Worm (Caenorhabditis elegans) whole organism, L4 larva: ENCODE results near the gene C29E4.15.
A peak's percentile ranks its signal among the peaks of the same experiment; 100 is the strongest.

Experiments used
- D1046.2 ChIP-seq: fragments of 200-800 bp; sonication (Bioruptor generic); IDR thresholded peaks from 2 replicates; pipeline ENCODE4 v1.3.6; 2022; ENCODE audit warnings: missing genetic modification characterization, missing compliant biosample characterization
- F26F4.8 ChIP-seq: fragments of 200-800 bp; sonication (Bioruptor generic); conservative IDR thresholded peaks from 2 replicates; pipeline ENCODE4 v1.3.6; 2022; ENCODE audit warnings: missing genetic modification characterization, missing compliant biosample characterization
- aha-1 ChIP-seq: fragments of 150-350 bp; peaks from one replicate; lab custom pipeline; 2014; ENCODE audit warnings: missing biosample characterization, missing genetic modification characterization
- arid-1 ChIP-seq: fragments of 200-800 bp; sonication (Bioruptor generic); conservative IDR thresholded peaks from 2 replicates; pipeline ENCODE4 v1.3.6; 2022; ENCODE audit warnings: missing genetic modification reagents, missing genetic modification characterization, missing compliant biosample characterization
- attf-4 ChIP-seq: sonication (generic microtip); optimal IDR thresholded peaks from 3 replicates; lab custom pipeline; 2017; ENCODE audit warnings: missing biosample characterization, missing genetic modification characterization
- ctbp-1 ChIP-seq: fragments of 200-800 bp; sonication (Bioruptor generic); IDR thresholded peaks from 2 replicates; pipeline ENCODE4 v1.3.6; 2022; ENCODE audit warnings: missing genetic modification reagents, missing genetic modification characterization, missing compliant biosample characterization
- daf-16 ChIP-seq, 3 experiments: sonication (generic microtip); optimal IDR thresholded peaks; 2 replicates each; lab custom pipeline; 2016 to 2017; ENCODE audit warnings: missing genetic modification characterization in 3 of 3, missing genetic modification reagents in 3 of 3, mild to moderate bottlenecking in 2 of 3, missing compliant biosample characterization in 2 of 3, missing biosample characterization in 1 of 3, moderate library complexity in 1 of 3
- daf-19 ChIP-seq: fragments of 200-800 bp; sonication (Bioruptor generic); conservative IDR thresholded peaks from 2 replicates; pipeline ENCODE4 v1.3.6; 2022; ENCODE audit warnings: missing genetic modification characterization, missing compliant biosample characterization
- dpl-1 ChIP-seq: fragments of 150-350 bp; optimal IDR thresholded peaks from 2 replicates; lab custom pipeline; 2014; ENCODE audit warnings: missing biosample characterization, missing genetic modification reagents, missing genetic modification characterization
- duxl-1 ChIP-seq: sonication (generic microtip); optimal IDR thresholded peaks from 2 replicates; lab custom pipeline; 2016; ENCODE audit warnings: mild to moderate bottlenecking, missing genetic modification characterization, moderate library complexity, missing compliant biosample characterization; ENCODE audit not compliant: poor library complexity
- dve-1 ChIP-seq: sonication (generic microtip); optimal IDR thresholded peaks from 2 replicates; lab custom pipeline; 2017; ENCODE audit warnings: antibody characterized with exemption, mild to moderate bottlenecking, missing genetic modification characterization, missing compliant biosample characterization; ENCODE audit not compliant: insufficient read depth
- gei-8 ChIP-seq: fragments of 200-800 bp; sonication (Bioruptor generic); optimal IDR thresholded peaks from 2 replicates; lab custom pipeline; 2018; ENCODE audit warnings: mild to moderate bottlenecking, missing genetic modification characterization, missing compliant biosample characterization
- hlh-11 ChIP-seq: fragments of 200-800 bp; sonication (Bioruptor generic); optimal IDR thresholded peaks from 2 replicates; lab custom pipeline; 2018; ENCODE audit warnings: mild to moderate bottlenecking, missing genetic modification characterization, missing compliant biosample characterization
- hlh-30 ChIP-seq: sonication (generic microtip); optimal IDR thresholded peaks from 2 replicates; lab custom pipeline; 2017; ENCODE audit warnings: antibody characterized with exemption, mild to moderate bottlenecking, missing genetic modification characterization, missing compliant biosample characterization; ENCODE audit not compliant: insufficient read depth
- hmg-1.1 ChIP-seq: fragments of 200-800 bp; sonication (Bioruptor generic); IDR thresholded peaks from 2 replicates; pipeline ENCODE4 v1.3.6; 2022; ENCODE audit warnings: missing genetic modification reagents, missing genetic modification characterization, missing compliant biosample characterization
- jun-1 ChIP-seq: fragments of 150-350 bp; optimal IDR thresholded peaks from 2 replicates; lab custom pipeline; 2014; ENCODE audit warnings: missing biosample characterization, missing genetic modification reagents, missing genetic modification characterization
- lin-29 ChIP-seq: fragments of 200-800 bp; sonication (Bioruptor generic); IDR thresholded peaks from 2 replicates; pipeline ENCODE4 v1.3.6; 2022; ENCODE audit warnings: missing genetic modification reagents, missing genetic modification characterization, missing compliant biosample characterization
- lin-39 ChIP-seq: fragments of 150-350 bp; optimal IDR thresholded peaks from 2 replicates; lab custom pipeline; 2014; ENCODE audit warnings: missing biosample characterization, missing genetic modification reagents, missing genetic modification characterization
- lsy-2 ChIP-seq, 2 experiments: fragments of 150-350 bp in 1 of 2; sonication (generic microtip) in 1 of 2; optimal IDR thresholded peaks; 2 replicates each; lab custom pipeline; 2014 to 2017; ENCODE audit warnings: missing biosample characterization in 2 of 2, missing genetic modification characterization in 2 of 2
- madf-5 ChIP-seq, 2 experiments: fragments of 200-800 bp; sonication (Bioruptor generic); IDR thresholded peaks; 2 replicates each; pipeline ENCODE4 v1.3.6; 2022; ENCODE audit warnings: missing compliant biosample characterization in 2 of 2, missing genetic modification characterization in 2 of 2
- madf-9 ChIP-seq: fragments of 200-800 bp; sonication (Bioruptor generic); conservative IDR thresholded peaks from 2 replicates; pipeline ENCODE4 v1.3.6; 2022; ENCODE audit warnings: missing genetic modification reagents, missing genetic modification characterization, missing compliant biosample characterization
- mdl-1 ChIP-seq, 2 experiments: fragments of 150-350 bp in 1 of 2; sonication (generic microtip) in 1 of 2; optimal IDR thresholded peaks; 2 replicates each; lab custom pipeline; 2014 to 2017; ENCODE audit warnings: missing biosample characterization in 2 of 2, missing genetic modification characterization in 2 of 2
- mep-1 ChIP-seq: fragments of 150-350 bp; sonication (generic microtip); optimal IDR thresholded peaks from 3 replicates; lab custom pipeline; 2014; ENCODE audit warnings: missing biosample characterization, missing genetic modification characterization
- mes-2 ChIP-seq: sonication (generic microtip); optimal IDR thresholded peaks from 2 replicates; lab custom pipeline; 2016; ENCODE audit warnings: missing genotype, mild to moderate bottlenecking, missing genetic modification characterization, missing compliant biosample characterization; ENCODE audit not compliant: poor library complexity, severe bottlenecking
- mxl-2 ChIP-seq: fragments of 200-800 bp; sonication (Bioruptor generic); conservative IDR thresholded peaks from 2 replicates; pipeline ENCODE4 v1.3.6; 2022; ENCODE audit warnings: missing genetic modification reagents, missing genetic modification characterization, missing compliant biosample characterization
- mxl-3 ChIP-seq: fragments of 200-800 bp; sonication (Bioruptor generic); optimal IDR thresholded peaks from 2 replicates; lab custom pipeline; 2018; ENCODE audit warnings: mild to moderate bottlenecking, missing genetic modification characterization, missing compliant biosample characterization
- nhr-102 ChIP-seq: sonication (generic microtip); optimal IDR thresholded peaks from 2 replicates; lab custom pipeline; 2016; ENCODE audit warnings: mild to moderate bottlenecking, missing genetic modification characterization, moderate library complexity, missing compliant biosample characterization
- nhr-111 ChIP-seq: fragments of 200-800 bp; sonication (Bioruptor generic); optimal IDR thresholded peaks from 2 replicates; lab custom pipeline; 2018; ENCODE audit warnings: mild to moderate bottlenecking, missing genetic modification characterization, missing compliant biosample characterization
- nhr-28 ChIP-seq: fragments of 150-350 bp; optimal IDR thresholded peaks from 2 replicates; lab custom pipeline; 2014; ENCODE audit warnings: missing biosample characterization, missing genetic modification characterization
- nhr-6 ChIP-seq: fragments of 150-350 bp; optimal IDR thresholded peaks from 2 replicates; lab custom pipeline; 2014; ENCODE audit warnings: missing biosample characterization, missing genetic modification characterization
- pha-4 ChIP-seq, 2 experiments: fragments of 150-350 bp in 1 of 2; fragments of 200-800 bp in 1 of 2; sonication (Bioruptor generic) in 1 of 2; IDR thresholded peaks in 1 of 2; optimal IDR thresholded peaks in 1 of 2; 2 replicates each; pipeline versions ENCODE4 v1.3.6 to Lab custom; 2014 to 2022; ENCODE audit warnings: missing genetic modification characterization in 2 of 2, missing genetic modification reagents in 2 of 2, missing biosample characterization in 1 of 2, missing compliant biosample characterization in 1 of 2
- php-3 ChIP-seq: fragments of 200-800 bp; sonication (Bioruptor generic); IDR thresholded peaks from 2 replicates; pipeline ENCODE4 v1.3.6; 2022; ENCODE audit warnings: missing genetic modification reagents, missing genetic modification characterization, missing compliant biosample characterization
- rbr-2 ChIP-seq: sonication (generic microtip); optimal IDR thresholded peaks from 2 replicates; lab custom pipeline; 2016; ENCODE audit warnings: missing genotype, missing genetic modification characterization, missing compliant biosample characterization
- spr-1 ChIP-seq: sonication (generic microtip); optimal IDR thresholded peaks from 2 replicates; lab custom pipeline; 2016; ENCODE audit warnings: mild to moderate bottlenecking, missing genetic modification characterization, missing compliant biosample characterization
- spr-3 ChIP-seq: fragments of 200-800 bp; sonication (Bioruptor generic); optimal IDR thresholded peaks from 2 replicates; lab custom pipeline; 2018; ENCODE audit warnings: mild to moderate bottlenecking, missing genetic modification characterization, missing compliant biosample characterization
- tra-1 ChIP-seq: fragments of 200-800 bp; sonication (Bioruptor generic); IDR thresholded peaks from 2 replicates; pipeline ENCODE4 v1.3.6; 2022; ENCODE audit warnings: missing genetic modification reagents, missing genetic modification characterization, missing compliant biosample characterization
- unc-62 ChIP-seq, 3 experiments: fragments of 150-350 bp in 1 of 3; sonication (generic microtip); optimal IDR thresholded peaks in 2 of 3; peaks in 1 of 3; 1 replicate in 1 of 3; 2 replicates in 2 of 3; lab custom pipeline; 2014 to 2017; ENCODE audit warnings: missing biosample characterization in 3 of 3, missing genetic modification characterization in 3 of 3, missing genetic modification reagents in 3 of 3, missing genotype in 1 of 3
- vab-7 ChIP-seq: fragments of 200-800 bp; sonication (Bioruptor generic); IDR thresholded peaks from 2 replicates; pipeline ENCODE4 v1.3.6; 2022; ENCODE audit warnings: missing genetic modification reagents, missing genetic modification characterization, missing compliant biosample characterization
- ztf-11 ChIP-seq: fragments of 150-350 bp; optimal IDR thresholded peaks from 2 replicates; lab custom pipeline; 2014; ENCODE audit warnings: missing biosample characterization, missing genetic modification characterization
- ztf-7 ChIP-seq: fragments of 150-350 bp; optimal IDR thresholded peaks from 2 replicates; lab custom pipeline; 2014; ENCODE audit warnings: missing biosample characterization, missing genetic modification characterization

Gene C29E4.15

ce11 chrIII:7978289-7978688 lies 25.9 kb downstream of the C29E4.15 start (continued):
- TF ChIP-seq tra-1 (GFP tag; lab: Robert Waterston, UW) = no peak
- TF ChIP-seq nhr-111 (GFP tag; lab: Kevin White, UChicago) = no peak
- no peak for TF ChIP-seq daf-19 (GFP tag; lab: Robert Waterston, UW)
- TF ChIP-seq nhr-102 (tag; lab: Kevin White, UChicago) = no peak
- peak; percentile 0 for TF ChIP-seq hlh-30 (tag; lab: Kevin White, UChicago)
- 0 out of 2 replicates have a peak, but pooled peaks have one; percentile 19 for TF ChIP-seq ctbp-1 (GFP tag; lab: Robert Waterston, UW)
- no peak for TF ChIP-seq F26F4.8 (GFP tag; lab: Robert Waterston, UW)
- no peak for TF ChIP-seq rbr-2 (tag; lab: Kevin White, UChicago)
- TF ChIP-seq ztf-11 = no peak
- 0 out of 2 replicates have a peak, but pooled peaks have one; percentile 13 for TF ChIP-seq arid-1 (GFP tag; lab: Robert Waterston, UW)
- TF ChIP-seq madf-9 (GFP tag; lab: Robert Waterston, UW) = peak; percentile 38; the same call in 1 of the 2 replicates
- TF ChIP-seq lin-29 (GFP tag; lab: Robert Waterston, UW) = no peak
- no peak for TF ChIP-seq lin-39 (tag; lab: Kevin White, UChicago)
- 0 out of 2 replicates have a peak, but pooled peaks have one; percentile 48 for TF ChIP-seq vab-7 (GFP tag; lab: Robert Waterston, UW)
- peak; percentile 24 for TF ChIP-seq gei-8
- no peak for TF ChIP-seq spr-3 (GFP tag; lab: Kevin White, UChicago)
- TF ChIP-seq duxl-1 (tag; lab: Kevin White, UChicago) = peak; percentile 25

DNA sequence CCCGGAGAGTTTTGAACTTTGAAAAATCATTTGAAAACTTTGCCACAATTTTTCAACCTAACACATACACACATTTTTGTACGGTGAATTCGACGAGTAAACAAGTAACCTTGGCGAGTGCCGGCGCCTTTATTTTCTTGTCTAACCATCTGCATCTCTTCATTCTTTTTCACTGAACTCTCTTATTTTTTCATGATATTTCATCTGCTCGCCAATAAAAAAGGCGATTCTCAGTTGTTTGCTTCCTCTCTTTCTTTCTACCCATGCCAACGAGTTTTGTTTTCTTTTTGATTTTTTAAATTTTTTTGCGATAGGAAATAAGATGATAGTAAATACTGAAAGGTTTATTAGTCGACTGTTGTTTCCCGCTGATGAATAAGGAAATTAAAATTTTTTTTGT lies 26.3 kb downstream of the C29E4.15 start:
- TF ChIP-seq unc-62 (GFP tag; optimal IDR thresholded peaks at IDR 0.05 in 1 of 2; lab: Kevin White, UChicago) = no peak
- no peak for TF ChIP-seq unc-62 (tag; optimal IDR thresholded peaks at IDR 0.05; lab: Kevin White, UChicago)
- no peak for TF ChIP-seq mxl-3 (GFP tag; lab: Kevin White, UChicago)
- TF ChIP-seq aha-1 (tag; lab: Kevin White, UChicago) = peak; percentile 67
- TF ChIP-seq hlh-11 (tag; lab: Kevin White, UChicago) = peak; percentile 75
- peak; percentile 6 for TF ChIP-seq jun-1 (tag; lab: Kevin White, UChicago)
- TF ChIP-seq mdl-1 (tag; optimal IDR thresholded peaks at IDR 0.05; lab: Kevin White, UChicago) = peak in 1 of 2 experiments; percentile 23
- no peak for TF ChIP-seq madf-5 (GFP tag; IDR thresholded peaks at IDR 0.05; lab: Robert Waterston, UW)
- no peak for TF ChIP-seq attf-4
- TF ChIP-seq spr-1 (tag; lab: Kevin White, UChicago) = no peak
- TF ChIP-seq D1046.2 (GFP tag; lab: Robert Waterston, UW) = no peak
- TF ChIP-seq daf-16 (GFP tag; optimal IDR thresholded peaks at IDR 0.05; lab: Kevin White, UChicago) = peak in 1 of 2 experiments; percentile 23
- TF ChIP-seq daf-16 (tag; optimal IDR thresholded peaks at IDR 0.05; lab: Kevin White, UChicago) = peak; percentile 92
- peak; percentile 16 for TF ChIP-seq ztf-7
- TF ChIP-seq nhr-6 (tag; lab: Kevin White, UChicago) = peak; percentile 60
- TF ChIP-seq php-3 (GFP tag; lab: Robert Waterston, UW) = peak; percentile 51; the same call in 1 of the 2 replicates
- TF ChIP-seq hmg-1.1 (GFP tag; lab: Robert Waterston, UW) = peak; percentile 54
- peak; percentile 44 for TF ChIP-seq nhr-28 (tag; lab: Kevin White, UChicago)
- peak; percentile 11 for TF ChIP-seq dpl-1 (GFP tag; lab: Kevin White, UChicago)
- peak in 1 of 2 experiments; percentile 44 for TF ChIP-seq lsy-2 (tag; optimal IDR thresholded peaks at IDR 0.05; lab: Kevin White, UChicago)
- peak; percentile 26 for TF ChIP-seq mes-2 (tag; lab: Kevin White, UChicago)
- no peak for TF ChIP-seq mxl-2 (GFP tag; lab: Robert Waterston, UW)
- TF ChIP-seq dve-1 (tag; lab: Kevin White, UChicago) = peak; percentile 62
- TF ChIP-seq mep-1 (tag; lab: Kevin White, UChicago) = peak; percentile 46
- TF ChIP-seq pha-4 (GFP tag; IDR thresholded peaks at IDR 0.05; lab: Robert Waterston, UW) = no peak
- peak; percentile 64 for TF ChIP-seq pha-4 (tag; optimal IDR thresholded peaks at IDR 0.05; lab: Kevin White, UChicago)
- TF ChIP-seq, all 104 proteins: peak for 16
